Worm (Caenorhabditis elegans) whole organism, mixed stage, embryonic: ENCODE results near the gene uso-1.

ENCODE experiments used
- M03D4.4 ChIP-seq: sonication (generic microtip); optimal IDR thresholded peaks from 2 replicates; lab custom pipeline; 2017; ENCODE audit warnings: mild to moderate bottlenecking, missing genetic modification characterization, missing compliant biosample characterization
- bed-3 ChIP-seq: fragments of 200-800 bp; sonication (Bioruptor generic); optimal IDR thresholded peaks from 3 replicates; lab custom pipeline; 2018; ENCODE audit warnings: mild to moderate bottlenecking, missing genetic modification characterization, moderate library complexity, missing compliant biosample characterization
- blmp-1 ChIP-seq: fragments of 150-350 bp; optimal IDR thresholded peaks from 2 replicates; lab custom pipeline; 2014; ENCODE audit warnings: missing biosample characterization, missing genetic modification characterization
- ceh-39 ChIP-seq: fragments of 150-350 bp; optimal IDR thresholded peaks from 2 replicates; lab custom pipeline; 2014; ENCODE audit warnings: missing biosample characterization, missing genetic modification characterization
- ceh-43 ChIP-seq: fragments of 200-800 bp; sonication (Bioruptor generic); optimal IDR thresholded peaks from 2 replicates; lab custom pipeline; 2018; ENCODE audit warnings: mild to moderate bottlenecking, missing genetic modification characterization, moderate library complexity, missing compliant biosample characterization
- ceh-83 ChIP-seq: fragments of 200-800 bp; sonication (Bioruptor generic); optimal IDR thresholded peaks from 2 replicates; lab custom pipeline; 2018; ENCODE audit warnings: mild to moderate bottlenecking, missing genetic modification characterization, missing compliant biosample characterization
- ces-1 ChIP-seq: fragments of 150-350 bp; optimal IDR thresholded peaks from 2 replicates; lab custom pipeline; 2014; ENCODE audit warnings: missing biosample characterization, missing genetic modification reagents, missing genetic modification characterization
- cnd-1 ChIP-seq: fragments of 200-800 bp; sonication (Bioruptor generic); optimal IDR thresholded peaks from 2 replicates; lab custom pipeline; 2018; ENCODE audit warnings: mild to moderate bottlenecking, missing genetic modification characterization, missing compliant biosample characterization
- drap-1 ChIP-seq: fragments of 200-800 bp; sonication (Bioruptor generic); optimal IDR thresholded peaks from 3 replicates; lab custom pipeline; 2018; ENCODE audit warnings: mild to moderate bottlenecking, missing genetic modification characterization, missing compliant biosample characterization
- elt-1 ChIP-seq: sonication (generic microtip); optimal IDR thresholded peaks from 2 replicates; lab custom pipeline; 2017; ENCODE audit warnings: missing genetic modification characterization, mild to moderate bottlenecking, missing compliant biosample characterization, antibody characterized with exemption, moderate library complexity, borderline replicate concordance; ENCODE audit not compliant: insufficient read depth
- elt-3 ChIP-seq: fragments of 150-350 bp; optimal IDR thresholded peaks from 2 replicates; lab custom pipeline; 2014; ENCODE audit warnings: missing biosample characterization, missing genetic modification characterization
- flh-1 ChIP-seq: fragments of 200-800 bp; sonication (Bioruptor generic); optimal IDR thresholded peaks from 2 replicates; lab custom pipeline; 2018; ENCODE audit warnings: mild to moderate bottlenecking, missing genetic modification characterization, moderate library complexity, missing compliant biosample characterization
- ham-2 ChIP-seq: fragments of 200-800 bp; sonication (Bioruptor generic); optimal IDR thresholded peaks from 2 replicates; lab custom pipeline; 2018; ENCODE audit warnings: mild to moderate bottlenecking, missing genetic modification characterization, missing compliant biosample characterization
- hlh-1 ChIP-seq: fragments of 150-350 bp; optimal IDR thresholded peaks from 2 replicates; lab custom pipeline; 2014; ENCODE audit warnings: missing biosample characterization, missing genetic modification reagents, missing genetic modification characterization
- lin-13 ChIP-seq: fragments of 150-350 bp; optimal IDR thresholded peaks from 2 replicates; lab custom pipeline; 2014; ENCODE audit warnings: missing biosample characterization, missing genetic modification characterization
- lin-32 ChIP-seq: fragments of 200-800 bp; sonication (Bioruptor generic); optimal IDR thresholded peaks from 2 replicates; lab custom pipeline; 2018; ENCODE audit warnings: mild to moderate bottlenecking, missing genetic modification characterization, missing compliant biosample characterization
- lsy-2 ChIP-seq: fragments of 150-350 bp; optimal IDR thresholded peaks from 2 replicates; lab custom pipeline; 2014; ENCODE audit warnings: missing biosample characterization, missing genetic modification characterization
- mab-5 ChIP-seq: fragments of 150-350 bp; optimal IDR thresholded peaks from 2 replicates; lab custom pipeline; 2014; ENCODE audit warnings: missing biosample characterization, missing genetic modification characterization
- mep-1 ChIP-seq: fragments of 150-350 bp; optimal IDR thresholded peaks from 2 replicates; lab custom pipeline; 2017; ENCODE audit warnings: missing biosample characterization, missing genetic modification reagents, missing genetic modification characterization, inconsistent platforms
- mls-2 ChIP-seq: sonication (generic microtip); optimal IDR thresholded peaks from 2 replicates; lab custom pipeline; 2016; ENCODE audit warnings: mild to moderate bottlenecking, missing genetic modification characterization, moderate library complexity, missing compliant biosample characterization
- nhr-12 ChIP-seq: fragments of 150-350 bp; optimal IDR thresholded peaks from 2 replicates; lab custom pipeline; 2014; ENCODE audit warnings: missing biosample characterization, missing genetic modification characterization
- nhr-237 ChIP-seq: fragments of 150-350 bp; optimal IDR thresholded peaks from 2 replicates; lab custom pipeline; 2014; ENCODE audit warnings: missing biosample characterization, missing genetic modification characterization
- nhr-28 ChIP-seq: fragments of 150-350 bp; optimal IDR thresholded peaks from 2 replicates; lab custom pipeline; 2014; ENCODE audit warnings: missing biosample characterization, missing genetic modification characterization
- nhr-76 ChIP-seq: sonication (generic microtip); optimal IDR thresholded peaks from 2 replicates; lab custom pipeline; 2017; ENCODE audit warnings: missing biosample characterization, missing genetic modification characterization
- pha-4 ChIP-seq: fragments of 150-350 bp; optimal IDR thresholded peaks from 2 replicates; lab custom pipeline; 2018; ENCODE audit warnings: missing biosample characterization, missing genetic modification reagents, missing genetic modification characterization
- sem-2 ChIP-seq: fragments of 200-800 bp; sonication (Bioruptor generic); optimal IDR thresholded peaks from 2 replicates; lab custom pipeline; 2018; ENCODE audit warnings: mild to moderate bottlenecking, missing genetic modification characterization, missing compliant biosample characterization
- snpc-4 ChIP-seq: fragments of 150-350 bp; optimal IDR thresholded peaks from 2 replicates; lab custom pipeline; 2014; ENCODE audit warnings: missing biosample characterization, missing genetic modification characterization
- sptf-1 ChIP-seq: sonication (generic microtip); optimal IDR thresholded peaks from 2 replicates; lab custom pipeline; 2017; ENCODE audit warnings: mild to moderate bottlenecking, missing genetic modification characterization, moderate library complexity, missing compliant biosample characterization
- unc-120 ChIP-seq: sonication (generic microtip); optimal IDR thresholded peaks from 2 replicates; lab custom pipeline; 2017; ENCODE audit warnings: missing genetic modification characterization, missing compliant biosample characterization; ENCODE audit not compliant: poor library complexity, severe bottlenecking
- unc-39 ChIP-seq: fragments of 150-350 bp; optimal IDR thresholded peaks from 2 replicates; lab custom pipeline; 2014; ENCODE audit warnings: missing biosample characterization, missing genetic modification characterization
- unc-62 ChIP-seq: fragments of 150-350 bp; optimal IDR thresholded peaks from 2 replicates; lab custom pipeline; 2014; ENCODE audit warnings: missing biosample characterization, missing genetic modification reagents, missing genetic modification characterization
- zip-8 ChIP-seq: fragments of 150-350 bp; optimal IDR thresholded peaks from 2 replicates; lab custom pipeline; 2014; ENCODE audit warnings: missing biosample characterization, missing genetic modification characterization
- ztf-11 ChIP-seq: fragments of 150-350 bp; optimal IDR thresholded peaks from 2 replicates; lab custom pipeline; 2014; ENCODE audit warnings: missing biosample characterization, missing genetic modification characterization

uso-1 gene

DNA sequence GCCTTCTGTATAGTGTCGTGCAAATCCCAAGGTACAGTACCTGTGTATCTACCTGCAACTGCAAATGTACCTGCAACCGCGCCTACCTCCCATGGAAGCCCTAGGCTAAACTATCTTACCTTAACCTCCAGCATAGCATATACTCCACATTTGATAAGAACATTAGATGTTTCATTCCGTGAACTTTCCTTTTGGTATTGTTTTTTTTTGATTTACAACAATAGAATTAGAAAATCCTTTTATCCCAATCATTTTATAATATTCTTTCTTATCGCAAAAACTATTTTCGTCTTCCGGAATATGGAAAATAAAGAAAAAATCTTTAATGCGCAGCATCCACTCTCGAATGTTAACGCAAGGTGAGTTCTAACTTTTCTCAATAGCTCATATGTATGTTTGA is 19.5 kb upstream of the uso-1 start, which contains the start of gene Y38H8A.2:
TSS of gene Y38H8A.2 (plus strand) at position 301 of the 400 bp plus-strand sequence.
- no peak for TF ChIP-seq nhr-237 (tag; lab: Kevin White, UChicago)
- no peak for TF ChIP-seq elt-3 (tag; lab: Kevin White, UChicago)
- no peak for TF ChIP-seq ham-2 (GFP tag; lab: Kevin White, UChicago)
- no peak for TF ChIP-seq ces-1 (GFP tag; lab: Kevin White, UChicago)
- TF ChIP-seq sptf-1 (tag; lab: Kevin White, UChicago) = no peak
- TF ChIP-seq ztf-11 (tag; lab: Kevin White, UChicago) = no peak
- no peak for TF ChIP-seq flh-1
- TF ChIP-seq bed-3 (GFP tag; lab: Kevin White, UChicago) = no peak
- no peak for TF ChIP-seq sem-2 (GFP tag; lab: Kevin White, UChicago)
- TF ChIP-seq mab-5 (tag; lab: Kevin White, UChicago) = no peak
- no peak for TF ChIP-seq hlh-1 (tag; lab: Kevin White, UChicago)
- no peak for TF ChIP-seq unc-62
- no peak for TF ChIP-seq elt-1
- no peak for TF ChIP-seq lin-13 (tag; lab: Kevin White, UChicago)
- TF ChIP-seq nhr-76 = no peak
- no peak for TF ChIP-seq nhr-12
- no peak for TF ChIP-seq mep-1 (tag; lab: Kevin White, UChicago)

DNA sequence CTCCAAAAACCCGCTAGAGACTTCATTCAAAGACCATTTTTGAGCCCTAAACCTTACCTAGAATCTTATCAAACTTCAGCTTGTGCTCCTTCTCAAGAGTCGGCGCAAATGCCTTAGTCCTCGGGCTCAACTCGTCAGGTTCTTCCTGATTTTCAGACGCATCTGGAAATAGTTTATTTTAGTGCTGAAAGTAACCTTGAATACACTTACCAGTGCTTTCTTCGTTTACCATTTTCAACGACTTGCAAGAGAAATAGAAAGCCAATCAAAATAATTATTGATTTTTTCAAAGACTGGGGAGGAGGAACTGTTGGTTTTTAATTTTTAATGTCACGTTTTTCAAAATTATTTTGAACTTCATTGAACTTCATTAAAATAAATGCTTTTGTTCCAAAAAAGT is 17.4 kb upstream of the uso-1 start, which contains the start of the genes ttbk-8.1 and Y38H8A.4:
TSS of gene ttbk-8.1 (plus strand) at position 301 of the 400 bp plus-strand sequence.
TSS of gene Y38H8A.4 (minus strand) at position 366 of the 400 bp plus-strand sequence.
- TF ChIP-seq M03D4.4 (no peak), mls-2 (tag; lab: Kevin White, UChicago) (no peak), blmp-1 (tag; lab: Kevin White, UChicago) (no peak), unc-120 (tag; lab: Kevin White, UChicago) (no peak)
- TF ChIP-seq, all 35 proteins: peak for 0

DNA sequence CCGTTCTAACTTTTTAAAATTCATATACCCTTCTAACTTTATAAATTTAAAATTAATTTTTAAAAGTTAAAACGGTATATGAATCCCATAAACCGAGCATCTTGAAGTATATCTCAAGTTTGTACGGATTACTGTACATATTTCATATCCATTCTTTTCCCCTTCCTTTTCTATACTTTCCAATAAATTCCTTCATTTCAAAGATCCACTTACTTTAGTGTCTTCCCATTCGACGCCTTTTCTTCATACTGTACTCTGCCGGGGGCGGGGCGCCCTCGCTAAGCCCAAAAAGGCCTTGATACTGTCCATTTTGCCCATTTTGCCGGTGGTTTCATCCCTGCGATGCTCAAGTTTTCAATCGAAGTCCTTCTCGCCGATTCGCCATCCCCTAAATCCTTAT is 11.2 kb upstream of the uso-1 start, which contains the start of gene fezf-1:
TSS of gene fezf-1 (plus strand) at position 301 of the 400 bp plus-strand sequence.
- no peak for TF ChIP-seq unc-120 (tag; lab: Kevin White, UChicago)
- no peak for TF ChIP-seq lsy-2 (tag; lab: Kevin White, UChicago)
- TF ChIP-seq nhr-12 = no peak
- TF ChIP-seq flh-1 = no peak
- no peak for TF ChIP-seq ham-2 (GFP tag; lab: Kevin White, UChicago)
- no peak for TF ChIP-seq ceh-39 (tag; lab: Kevin White, UChicago)
- no peak for TF ChIP-seq mep-1 (tag; lab: Kevin White, UChicago)
- TF ChIP-seq hlh-1 (tag; lab: Kevin White, UChicago) = no peak
- TF ChIP-seq mab-5 (tag; lab: Kevin White, UChicago) = no peak
- TF ChIP-seq snpc-4 = no peak
- no peak for TF ChIP-seq elt-1
- no peak for TF ChIP-seq sptf-1 (tag; lab: Kevin White, UChicago)
- TF ChIP-seq drap-1 (GFP tag; lab: Kevin White, UChicago) = no peak
- no peak for TF ChIP-seq mls-2 (tag; lab: Kevin White, UChicago)
- TF ChIP-seq unc-39 = no peak

DNA sequence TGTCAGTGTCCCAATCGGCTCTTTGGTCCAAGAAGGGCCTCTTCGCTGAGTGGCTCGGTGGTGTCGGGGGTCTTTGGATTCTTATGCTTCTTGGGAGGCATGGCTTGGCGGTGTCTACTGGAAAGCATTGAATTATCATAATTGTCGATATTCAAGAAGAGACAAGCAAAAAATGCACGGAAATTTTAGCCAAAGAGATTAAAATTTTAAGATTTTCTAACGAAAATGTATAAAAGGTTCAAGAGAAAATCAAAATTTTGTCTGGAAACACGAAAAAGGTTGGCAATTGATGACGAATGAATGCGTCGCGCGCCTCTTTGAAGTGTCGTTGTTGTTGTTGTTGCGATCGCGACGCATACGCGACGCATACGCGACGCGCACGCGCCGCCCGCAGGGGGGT is 6.3 kb upstream of the uso-1 start, which contains the start of gene Y38H8A.12:
TSS of gene Y38H8A.12 (minus strand) at position 101 of the 400 bp plus-strand sequence.
- TF ChIP-seq ceh-43 (GFP tag; lab: Kevin White, UChicago) = no peak
- TF ChIP-seq ceh-39 (tag; lab: Kevin White, UChicago) = no peak
- TF ChIP-seq cnd-1 = no peak
- TF ChIP-seq ztf-11 (tag; lab: Kevin White, UChicago) = no peak
- TF ChIP-seq elt-3 (tag; lab: Kevin White, UChicago) = no peak
- no peak for TF ChIP-seq nhr-28
- no peak for TF ChIP-seq sem-2 (GFP tag; lab: Kevin White, UChicago)
- no peak for TF ChIP-seq lsy-2 (tag; lab: Kevin White, UChicago)
- no peak for TF ChIP-seq mab-5 (tag; lab: Kevin White, UChicago)
- no peak for TF ChIP-seq ceh-83 (GFP tag; lab: Kevin White, UChicago)
- TF ChIP-seq pha-4 = no peak
- TF ChIP-seq mls-2 (tag; lab: Kevin White, UChicago) = no peak
- no peak for TF ChIP-seq sptf-1 (tag; lab: Kevin White, UChicago)
- TF ChIP-seq lin-32 (GFP tag; lab: Kevin White, UChicago) = no peak
- TF ChIP-seq mep-1 (tag; lab: Kevin White, UChicago) = no peak
- TF ChIP-seq drap-1 (GFP tag; lab: Kevin White, UChicago) = no peak
- no peak for TF ChIP-seq unc-62
- TF ChIP-seq nhr-12 = no peak
- TF ChIP-seq zip-8 (tag; lab: Kevin White, UChicago) = no peak
